Fruit fly (Drosophila melanogaster): Measurements from ENCODE around the gene eff.

Gene eff

DNA sequence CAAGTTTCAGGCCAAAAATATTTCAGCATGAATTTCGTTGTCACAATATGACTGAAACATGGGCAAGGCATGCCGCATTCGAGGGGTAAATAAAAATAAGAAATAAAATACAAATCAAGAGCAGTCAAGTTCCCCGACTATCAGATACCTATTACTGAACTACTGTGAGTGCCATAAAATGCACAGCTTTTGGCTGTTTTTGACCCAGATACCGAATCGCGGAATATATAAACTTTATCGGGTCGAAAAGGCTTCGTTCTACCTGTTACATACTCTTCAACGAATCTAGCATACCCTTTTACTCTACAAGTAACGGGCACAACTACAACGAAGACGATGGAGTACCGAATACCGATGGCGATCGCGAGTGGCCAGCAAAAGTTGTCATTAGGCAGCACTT is 34.3 kb downstream of the eff start (continued):
- TF ChIP-seq lmd (GFP tag; IDR thresholded peaks at IDR 0.05) (peak; percentile 77), Dad (GFP tag; optimal IDR thresholded peaks at IDR 0.05) (peak; percentile 13), ind (GFP tag; optimal IDR thresholded peaks at IDR 0.05) (peak; percentile 71), CG1792 (GFP tag; optimal IDR thresholded peaks at IDR 0.05) (peak; percentile 44), MBD-R2 (GFP tag; IDR thresholded peaks at IDR 0.05) (peak; percentile 47; the same call in 1 of the 2 replicates), CG4707 (GFP tag; optimal IDR thresholded peaks at IDR 0.05) (no peak), otp (GFP tag; IDR thresholded peaks at IDR 0.05) (peak; percentile 70; the same call in 2 of the 3 replicates), CG14667 (GFP tag; IDR thresholded peaks at IDR 0.05) (0 out of 2 replicates have a peak, but pooled peaks have one; percentile 22), CG3995 (GFP tag; optimal IDR thresholded peaks at IDR 0.05) (peak; percentile 14), CG16779 (GFP tag; IDR thresholded peaks at IDR 0.05) (peak; percentile 57; the same call in 1 of the 2 replicates), Hmr (GFP tag; optimal IDR thresholded peaks at IDR 0.05) (peak; percentile 53), pros (GFP tag; optimal IDR thresholded peaks at IDR 0.05) (no peak), vvl (GFP tag; IDR thresholded peaks at IDR 0.05) (peak; percentile 62; the same call in 1 of the 2 replicates), CG9437 (GFP tag; optimal IDR thresholded peaks at IDR 0.05) (peak; percentile 14), wdn (GFP tag; IDR thresholded peaks at IDR 0.05) (0 out of 2 replicates have a peak, but pooled peaks have one; percentile 44), CG31224 (GFP tag; IDR thresholded peaks at IDR 0.05) (peak; percentile 40; the same call in 1 of the 2 replicates), BEAF-32 (GFP tag; optimal IDR thresholded peaks at IDR 0.05) (no peak), Opbp (GFP tag; IDR thresholded peaks at IDR 0.05; ENCODE audit: partially characterized antibody) (no peak), CG43689 (GFP tag; IDR thresholded peaks at IDR 0.05) (no peak; the same call in 1 of the 2 replicates), prd (optimal IDR thresholded peaks at IDR 0.05) (no peak), prd (GFP tag; IDR thresholded peaks at IDR 0.05) (peak; percentile 82)

- TF ChIP-seq ems (GFP tag; optimal IDR thresholded peaks at IDR 0.05) (no peak), sna (GFP tag; IDR thresholded peaks at IDR 0.05; ENCODE audit: partially characterized antibody) (no peak), Rx (GFP tag; IDR thresholded peaks at IDR 0.05) (no peak), danr (GFP tag; IDR thresholded peaks at IDR 0.05) (no peak), phol (tag; optimal IDR thresholded peaks at IDR 0.05) (peak; percentile 5), ci (GFP tag; IDR thresholded peaks at IDR 0.05) (peak; percentile 42; the same call in 1 of the 3 replicates), tgo (GFP tag; IDR thresholded peaks at IDR 0.05) (peak; percentile 39; the same call in 2 of the 3 replicates), CG11504 (tag; optimal IDR thresholded peaks at IDR 0.05) (peak; percentile 9), CG32532 (GFP tag; IDR thresholded peaks at IDR 0.05) (peak; percentile 5; the same call in 1 of the 2 replicates), HLH3B (GFP tag; IDR thresholded peaks at IDR 0.05) (peak; percentile 43), Eip74EF (GFP tag; optimal IDR thresholded peaks at IDR 0.05) (peak in 1 of 2 experiments; percentile 23), CG12071 (GFP tag; optimal IDR thresholded peaks at IDR 0.05) (no peak), CG13287 (GFP tag; IDR thresholded peaks at IDR 0.05; ENCODE audit: partially characterized antibody) (no peak), E2f2 (GFP tag; IDR thresholded peaks at IDR 0.05) (no peak), CG31441 (GFP tag; IDR thresholded peaks at IDR 0.05) (peak; percentile 26; the same call in 1 of the 2 replicates), CG2116 (GFP tag; optimal IDR thresholded peaks at IDR 0.05) (peak; percentile 6), oc (tag; optimal IDR thresholded peaks at IDR 0.05) (peak; percentile 2), CG3726 (GFP tag; IDR thresholded peaks at IDR 0.05) (no peak), sr (GFP tag; IDR thresholded peaks at IDR 0.05) (0 out of 3 replicates have a peak, but pooled peaks have one; percentile 26), CG3281 (GFP tag; optimal IDR thresholded peaks at IDR 0.05) (peak; percentile 37), CG31224 (GFP tag; IDR thresholded peaks at IDR 0.05) (no peak), CG17328 (GFP tag; IDR thresholded peaks at IDR 0.05) (peak; percentile 29; the same call in 1 of the 2 replicates), hkb (optimal IDR thresholded peaks at IDR 0.05) (no peak), hkb (GFP tag; IDR thresholded peaks at IDR 0.05) (peak; percentile 50; the same call in 1 of the 2 replicates), stc (GFP tag; IDR thresholded peaks at IDR 0.05) (peak; percentile 26), CG11695 (GFP tag; IDR thresholded peaks at IDR 0.05) (peak; percentile 53; the same call in 1 of the 3 replicates), CG7556 (GFP tag; optimal IDR thresholded peaks at IDR 0.05) (peak; percentile 9), cato (GFP tag; optimal IDR thresholded peaks at IDR 0.05; ENCODE audit: borderline replicate concordance) (no peak), CG12299 (tag; optimal IDR thresholded peaks at IDR 0.05) (no peak), grau (tag; optimal IDR thresholded peaks at IDR 0.05) (peak; percentile 19), CG4730 (GFP tag; IDR thresholded peaks at IDR 0.05) (0 out of 2 replicates have a peak, but pooled peaks have one; percentile 6)
These were observed 34.8 kb downstream of the eff start for dm6 chr3R:14706354-14706753.

Measured in whole organism, embryonic.